Fruit fly (Drosophila melanogaster) whole organism, embryonic: Measurements from ENCODE around the gene CG33791.

Experiments used
- Atf6 ChIP-seq: fragments of 200-800 bp; sonication (Bioruptor generic); IDR thresholded peaks from 2 replicates; pipeline ENCODE4 v1.3.6; 2022; ENCODE audit warnings: missing biosample characterization, missing genetic modification characterization
- Awh ChIP-seq: fragments of 200-800 bp; sonication (Bioruptor generic); IDR thresholded peaks from 2 replicates; pipeline ENCODE4, ENCODE4 v1.3.6; 2022; ENCODE audit warnings: missing biosample characterization, missing genetic modification characterization
- CG1024 ChIP-seq: fragments of 200-800 bp; sonication (Bioruptor generic); IDR thresholded peaks from 2 replicates; pipeline ENCODE4 v1.3.6; 2022; ENCODE audit warnings: missing biosample characterization, missing genetic modification characterization
- CG10543 ChIP-seq: fragments of 200-800 bp; sonication (Bioruptor generic); optimal IDR thresholded peaks from 3 replicates; lab custom pipeline; 2017; ENCODE audit warnings: missing biosample characterization, mild to moderate bottlenecking, missing genetic modification characterization, moderate library complexity
- CG11695 ChIP-seq: fragments of 200-800 bp; sonication (Bioruptor generic); IDR thresholded peaks from 3 replicates; pipeline ENCODE4 v1.3.6; 2022; ENCODE audit warnings: missing biosample characterization, missing genetic modification characterization
- CG13894 ChIP-seq: fragments of 200-800 bp; sonication (Bioruptor generic); optimal IDR thresholded peaks from 3 replicates; lab custom pipeline; 2018; ENCODE audit warnings: missing biosample characterization, mild to moderate bottlenecking, missing genetic modification characterization, moderate library complexity
- CG15696 ChIP-seq: fragments of 200-800 bp; sonication (Bioruptor generic); optimal IDR thresholded peaks from 2 replicates; lab custom pipeline; 2019; ENCODE audit warnings: missing biosample characterization, mild to moderate bottlenecking, missing genetic modification characterization, moderate library complexity
- CG16813 ChIP-seq: fragments of 200-800 bp; sonication (Bioruptor generic); IDR thresholded peaks from 3 replicates; pipeline ENCODE4 v1.3.6; 2022; ENCODE audit warnings: missing biosample characterization, missing genetic modification characterization; ENCODE audit not compliant: partially characterized antibody
- CG17359 ChIP-seq: fragments of 200-800 bp; sonication (Bioruptor generic); optimal IDR thresholded peaks from 3 replicates; lab custom pipeline; 2018; ENCODE audit warnings: missing biosample characterization, mild to moderate bottlenecking, missing genetic modification characterization, moderate library complexity
- CG17568 ChIP-seq: fragments of 200-800 bp; sonication (Bioruptor generic); optimal IDR thresholded peaks from 2 replicates; lab custom pipeline; 2018; ENCODE audit warnings: missing biosample characterization, mild to moderate bottlenecking, missing genetic modification characterization, moderate library complexity
- CG30403 ChIP-seq: fragments of 200-800 bp; sonication (Bioruptor generic); optimal IDR thresholded peaks from 3 replicates; lab custom pipeline; 2016; ENCODE audit warnings: missing biosample characterization, missing genetic modification characterization
- CG3065 ChIP-seq: fragments of 200-800 bp; sonication (Bioruptor generic); optimal IDR thresholded peaks from 2 replicates; lab custom pipeline; 2016; ENCODE audit warnings: missing biosample characterization, missing genetic modification characterization
- CG32532 ChIP-seq: fragments of 200-800 bp; sonication (Bioruptor generic); IDR thresholded peaks from 2 replicates; pipeline ENCODE4 v1.3.6; 2022; ENCODE audit warnings: missing biosample characterization, missing genetic modification characterization
- CG5245 ChIP-seq: fragments of 200-800 bp; sonication (Bioruptor generic); optimal IDR thresholded peaks from 3 replicates; lab custom pipeline; 2016; ENCODE audit warnings: missing biosample characterization, missing genetic modification characterization
- CG8089 ChIP-seq: fragments of 200-800 bp; sonication (Bioruptor generic); optimal IDR thresholded peaks from 3 replicates; lab custom pipeline; 2016; ENCODE audit warnings: missing biosample characterization, missing genetic modification characterization
- CG8765 ChIP-seq: fragments of 200-800 bp; sonication (Bioruptor generic); IDR thresholded peaks from 2 replicates; pipeline ENCODE4 v1.3.6; 2022; ENCODE audit warnings: missing biosample characterization, missing genetic modification characterization
- D19A ChIP-seq: fragments of 200-800 bp; optimal IDR thresholded peaks from 3 replicates; lab custom pipeline; 2019; ENCODE audit warnings: missing biosample characterization, mild to moderate bottlenecking, missing genetic modification characterization, moderate library complexity
- Dll ChIP-seq: fragments of 200-800 bp; sonication (Bioruptor generic); IDR thresholded peaks from 4 replicates; pipeline ENCODE4 v1.3.6; 2022; ENCODE audit warnings: missing biosample characterization, missing genetic modification characterization; ENCODE audit not compliant: partially characterized antibody
- Dp ChIP-seq: fragments of 200-800 bp; sonication (Bioruptor generic); optimal IDR thresholded peaks from 2 replicates; lab custom pipeline; 2018; ENCODE audit warnings: missing biosample characterization, mild to moderate bottlenecking, missing genetic modification characterization, moderate library complexity
- Fer1 ChIP-seq: fragments of 200-800 bp; sonication (Bioruptor generic); optimal IDR thresholded peaks from 2 replicates; lab custom pipeline; 2017; ENCODE audit warnings: missing biosample characterization, mild to moderate bottlenecking, missing genetic modification characterization
- H2.0 ChIP-seq: fragments of 200-800 bp; sonication (Bioruptor generic); IDR thresholded peaks from 2 replicates; pipeline ENCODE4 v1.3.6; 2022; ENCODE audit warnings: missing biosample characterization, missing genetic modification characterization
- HLH4C ChIP-seq: fragments of 200-800 bp; sonication (Bioruptor generic); IDR thresholded peaks from 3 replicates; pipeline ENCODE4 v1.3.6; 2022; ENCODE audit warnings: missing biosample characterization, missing genetic modification characterization; ENCODE audit not compliant: partially characterized antibody
- Nf-YB ChIP-seq: fragments of 200-800 bp; sonication (Bioruptor generic); optimal IDR thresholded peaks from 3 replicates; lab custom pipeline; 2019; ENCODE audit warnings: missing biosample characterization, mild to moderate bottlenecking, missing genetic modification characterization, moderate library complexity
- Stat92E ChIP-seq, 3 experiments: fragments of >200 bp in 2 of 3; fragments of 200-800 bp in 1 of 3; sonication (Bioruptor generic) in 1 of 3; optimal IDR thresholded peaks; 2 replicates each; lab custom pipeline; 2017 to 2019; ENCODE audit warnings: missing biosample characterization in 3 of 3, missing genetic modification characterization in 3 of 3, mild to moderate bottlenecking in 1 of 3, moderate library complexity in 1 of 3
- Usf ChIP-seq: fragments of 200-800 bp; sonication (Bioruptor generic); optimal IDR thresholded peaks from 2 replicates; lab custom pipeline; 2017; ENCODE audit warnings: missing genotype, missing biosample characterization, missing genetic modification characterization
- abd-A ChIP-seq: fragments of 200-800 bp; sonication (Bioruptor generic); optimal IDR thresholded peaks from 3 replicates; lab custom pipeline; 2019; ENCODE audit warnings: missing biosample characterization, mild to moderate bottlenecking, missing genetic modification characterization, moderate library complexity
- ase ChIP-seq: fragments of 200-800 bp; sonication (Bioruptor generic); IDR thresholded peaks from 3 replicates; pipeline ENCODE4 v1.3.6; 2022; ENCODE audit warnings: missing biosample characterization, missing genetic modification characterization
- bab2 ChIP-seq: fragments of 200-800 bp; sonication (Bioruptor generic); optimal IDR thresholded peaks from 2 replicates; lab custom pipeline; 2016; ENCODE audit warnings: missing biosample characterization, missing genetic modification characterization
- cas ChIP-seq: fragments of 200-800 bp; sonication (Bioruptor generic); IDR thresholded peaks from 2 replicates; pipeline ENCODE4 v1.3.6; 2022; ENCODE audit warnings: missing biosample characterization, missing genetic modification characterization
- caup ChIP-seq: fragments of 200-800 bp; sonication (Bioruptor generic); optimal IDR thresholded peaks from 3 replicates; lab custom pipeline; 2017; ENCODE audit warnings: missing biosample characterization, mild to moderate bottlenecking, missing genetic modification characterization, moderate library complexity; ENCODE audit not compliant: severe bottlenecking
- en ChIP-seq: fragments of 200-800 bp; sonication (Bioruptor generic); optimal IDR thresholded peaks from 2 replicates; lab custom pipeline; 2016; ENCODE audit warnings: missing biosample characterization, missing genetic modification characterization
- esg ChIP-seq: fragments of 200-800 bp; sonication (Bioruptor generic); conservative IDR thresholded peaks from 2 replicates; pipeline ENCODE4 v1.3.6; 2022; ENCODE audit warnings: missing biosample characterization, missing genetic modification characterization
- ham ChIP-seq: fragments of 200-800 bp; sonication (Bioruptor generic); IDR thresholded peaks from 2 replicates; pipeline ENCODE4 v1.3.6; 2022; ENCODE audit warnings: missing biosample characterization, missing genetic modification characterization
- ken ChIP-seq: fragments of 200-800 bp; sonication (Bioruptor generic); IDR thresholded peaks from 3 replicates; pipeline ENCODE4 v1.3.6; 2022; ENCODE audit warnings: missing biosample characterization, missing genetic modification characterization
- lbe ChIP-seq: fragments of 200-800 bp; sonication (Bioruptor generic); optimal IDR thresholded peaks from 2 replicates; lab custom pipeline; 2016; ENCODE audit warnings: missing biosample characterization, mild to moderate bottlenecking, missing genetic modification characterization
- lilli ChIP-seq: fragments of 200-800 bp; sonication (Bioruptor generic); optimal IDR thresholded peaks from 3 replicates; lab custom pipeline; 2016; ENCODE audit warnings: missing biosample characterization, missing genetic modification characterization
- pb ChIP-seq: fragments of 200-800 bp; sonication (Bioruptor generic); optimal IDR thresholded peaks from 3 replicates; lab custom pipeline; 2016; ENCODE audit warnings: missing biosample characterization, missing genetic modification characterization
- ranshi ChIP-seq: fragments of 200-800 bp; sonication (Bioruptor generic); IDR thresholded peaks from 2 replicates; pipeline ENCODE4 v1.3.6; 2022; ENCODE audit warnings: missing biosample characterization, missing genetic modification characterization
- salm ChIP-seq: fragments of 200-800 bp; sonication (Bioruptor generic); optimal IDR thresholded peaks from 2 replicates; lab custom pipeline; 2018; ENCODE audit warnings: missing biosample characterization, mild to moderate bottlenecking, missing genetic modification characterization
- tna ChIP-seq: fragments of 200-800 bp; sonication (Bioruptor generic); IDR thresholded peaks from 2 replicates; pipeline ENCODE4 v1.3.6; 2022; ENCODE audit warnings: missing biosample characterization, missing genetic modification characterization; ENCODE audit not compliant: partially characterized antibody
- unc-4 ChIP-seq: fragments of 200-800 bp; sonication (Bioruptor generic); IDR thresholded peaks from 2 replicates; pipeline ENCODE4 v1.3.6; 2022; ENCODE audit warnings: missing biosample characterization, missing genetic modification characterization; ENCODE audit not compliant: partially characterized antibody
- vnd ChIP-seq: fragments of 200-800 bp; sonication (Bioruptor generic); IDR thresholded peaks from 3 replicates; pipeline ENCODE4 v1.3.6; 2022; ENCODE audit warnings: missing biosample characterization, missing genetic modification characterization; ENCODE audit not compliant: partially characterized antibody
- zen2 ChIP-seq: fragments of 200-800 bp; sonication (Bioruptor generic); IDR thresholded peaks from 3 replicates; pipeline ENCODE4 v1.3.6; 2022; ENCODE audit warnings: missing biosample characterization, missing genetic modification characterization; ENCODE audit not compliant: partially characterized antibody

The CG33791 gene

dm6 chr3L:1586266-1587054 lies 16.3 kb upstream of the CG33791 start (continued):
- TF ChIP-seq HLH4C (0 out of 3 replicates have a peak, but pooled peaks have one; percentile 45), Atf6 (GFP tag; lab: Robert Waterston, UW) (0 out of 2 replicates have a peak, but pooled peaks have one; percentile 36), vnd (no peak), CG5245 (GFP tag; lab: Kevin White, UChicago) (peak; percentile 7), Dp (GFP tag; lab: Kevin White, UChicago) (no peak), CG11695 (peak; percentile 54; the same call in 2 of the 3 replicates), CG1024 (GFP tag; lab: Robert Waterston, UW) (peak; percentile 9; the same call in 1 of the 2 replicates), tna (GFP tag; lab: Robert Waterston, UW) (peak; percentile 48; the same call in 1 of the 2 replicates), D19A (tag; lab: Kevin White, UChicago) (peak; percentile 18), salm (tag; lab: Kevin White, UChicago) (no peak), Awh (GFP tag; lab: Robert Waterston, UW) (peak; percentile 27; the same call in 1 of the 2 replicates), caup (GFP tag; lab: Kevin White, UChicago) (peak; percentile 17), CG17568 (GFP tag; lab: Kevin White, UChicago) (peak; percentile 12), ken (GFP tag; lab: Robert Waterston, UW) (0 out of 3 replicates have a peak, but pooled peaks have one; percentile 18), CG10543 (GFP tag; lab: Kevin White, UChicago) (peak; percentile 5), CG8089 (GFP tag; lab: Kevin White, UChicago) (no peak), cas (GFP tag; lab: Robert Waterston, UW) (no peak), pb (GFP tag; lab: Kevin White, UChicago) (peak; percentile 27), unc-4 (GFP tag; lab: Robert Waterston, UW) (peak; percentile 55; the same call in 1 of the 2 replicates), ase (no peak), lbe (GFP tag; lab: Kevin White, UChicago) (peak; percentile 78), Nf-YB (no peak), Fer1 (GFP tag; lab: Kevin White, UChicago) (peak; percentile 47), CG8765 (GFP tag; lab: Robert Waterston, UW) (peak; percentile 42; the same call in 1 of the 2 replicates), en (GFP tag; lab: Kevin White, UChicago) (no peak), CG32532 (GFP tag; lab: Robert Waterston, UW) (peak; percentile 65), CG15696 (tag; lab: Kevin White, UChicago) (no peak), CG3065 (GFP tag; lab: Kevin White, UChicago) (no peak), abd-A (peak; percentile 91), lilli (GFP tag; lab: Kevin White, UChicago) (no peak), CG16813 (GFP tag; lab: Robert Waterston, UW) (no peak), CG17359 (tag; lab: Kevin White, UChicago) (peak; percentile 14), Dll (GFP tag; lab: Robert Waterston, UW) (peak; percentile 70; the same call in 3 of the 4 replicates), H2.0 (0 out of 2 replicates have a peak, but pooled peaks have one; percentile 31), zen2 (GFP tag; lab: Robert Waterston, UW) (peak; percentile 92; the same call in 2 of the 3 replicates), CG13894 (tag; lab: Kevin White, UChicago) (peak; percentile 54), CG30403 (no peak), bab2 (GFP tag; lab: Kevin White, UChicago) (no peak), ham (GFP tag; lab: Robert Waterston, UW) (no peak), esg (GFP tag; lab: Robert Waterston, UW) (no peak), Stat92E (GFP tag; optimal IDR thresholded peaks at IDR 0.05; lab: Kevin White, UChicago) (peak in 1 of 3 experiments; percentile 61), Usf (no peak), ranshi (peak; percentile 8; the same call in 1 of the 2 replicates)
